Worm (Caenorhabditis elegans) whole organism, late embryonic: ENCODE measurements around the gene atp-2.

ENCODE experiments used
- C38D4.7 ChIP-seq: fragments of 200-800 bp; sonication (Bioruptor generic); optimal IDR thresholded peaks from 2 replicates; lab custom pipeline; 2018; ENCODE audit warnings: mild to moderate bottlenecking, missing genetic modification characterization, moderate library complexity, missing compliant biosample characterization
- F13H6.1 ChIP-seq: sonication (generic microtip); optimal IDR thresholded peaks from 2 replicates; lab custom pipeline; 2016; ENCODE audit warnings: missing genetic modification characterization, missing compliant biosample characterization
- T23F11.4 ChIP-seq: fragments of 200-800 bp; sonication (Bioruptor generic); optimal IDR thresholded peaks from 2 replicates; lab custom pipeline; 2018; ENCODE audit warnings: mild to moderate bottlenecking, missing genetic modification characterization, missing compliant biosample characterization
- ahr-1 ChIP-seq: sonication (generic microtip); optimal IDR thresholded peaks from 2 replicates; lab custom pipeline; 2016; ENCODE audit warnings: missing genetic modification characterization, missing compliant biosample characterization
- ceh-2 ChIP-seq: sonication (generic microtip); optimal IDR thresholded peaks from 2 replicates; lab custom pipeline; 2016; ENCODE audit warnings: missing genotype, missing genetic modification characterization, missing compliant biosample characterization
- ceh-22 ChIP-seq: sonication (generic microtip); optimal IDR thresholded peaks from 2 replicates; lab custom pipeline; 2017; ENCODE audit warnings: missing biosample characterization, missing genetic modification characterization
- ceh-30 ChIP-seq: fragments of 150-350 bp; optimal IDR thresholded peaks from 2 replicates; lab custom pipeline; 2014; ENCODE audit warnings: missing biosample characterization, missing genetic modification characterization
- ceh-31 ChIP-seq: sonication (generic microtip); optimal IDR thresholded peaks from 2 replicates; lab custom pipeline; 2016; ENCODE audit warnings: missing genetic modification characterization, missing compliant biosample characterization
- ceh-45 ChIP-seq: fragments of 200-800 bp; sonication (Bioruptor generic); IDR thresholded peaks from 2 replicates; pipeline ENCODE4 v1.3.6; 2022; ENCODE audit warnings: missing genetic modification reagents, missing genetic modification characterization, missing compliant biosample characterization
- che-1 ChIP-seq: sonication (generic microtip); optimal IDR thresholded peaks from 2 replicates; lab custom pipeline; 2016; ENCODE audit warnings: mild to moderate bottlenecking, missing genetic modification characterization, missing compliant biosample characterization
- dmd-4 ChIP-seq: sonication (generic microtip); optimal IDR thresholded peaks from 2 replicates; lab custom pipeline; 2016; ENCODE audit warnings: borderline replicate concordance, missing genetic modification characterization, missing compliant biosample characterization
- dve-1 ChIP-seq: sonication (generic microtip); optimal IDR thresholded peaks from 2 replicates; lab custom pipeline; 2017; ENCODE audit warnings: antibody characterized with exemption, mild to moderate bottlenecking, missing genetic modification characterization, missing compliant biosample characterization
- elt-4 ChIP-seq: sonication (generic microtip); optimal IDR thresholded peaks from 2 replicates; lab custom pipeline; 2016; ENCODE audit warnings: missing genetic modification characterization, missing compliant biosample characterization
- ets-4 ChIP-seq: sonication (generic microtip); optimal IDR thresholded peaks from 2 replicates; lab custom pipeline; 2016; ENCODE audit warnings: missing genetic modification characterization, missing compliant biosample characterization
- eyg-1 ChIP-seq: sonication (generic microtip); optimal IDR thresholded peaks from 2 replicates; lab custom pipeline; 2016; ENCODE audit warnings: missing genotype, missing genetic modification characterization, missing compliant biosample characterization
- fkh-6 ChIP-seq: sonication (generic microtip); optimal IDR thresholded peaks from 2 replicates; lab custom pipeline; 2016; ENCODE audit warnings: missing genetic modification characterization, missing compliant biosample characterization
- hlh-15 ChIP-seq: sonication (generic microtip); optimal IDR thresholded peaks from 2 replicates; lab custom pipeline; 2016; ENCODE audit warnings: missing genetic modification characterization, missing compliant biosample characterization
- hlh-30 ChIP-seq: sonication (generic microtip); optimal IDR thresholded peaks from 2 replicates; lab custom pipeline; 2017; ENCODE audit warnings: antibody characterized with exemption, missing genetic modification characterization, missing compliant biosample characterization; ENCODE audit not compliant: insufficient read depth
- lin-11 ChIP-seq: fragments of 200-800 bp; sonication (Bioruptor generic); optimal IDR thresholded peaks from 2 replicates; lab custom pipeline; 2018; ENCODE audit warnings: mild to moderate bottlenecking, missing genetic modification characterization, missing compliant biosample characterization
- madf-2 ChIP-seq: sonication (generic microtip); optimal IDR thresholded peaks from 2 replicates; lab custom pipeline; 2017; ENCODE audit warnings: missing genetic modification characterization, missing compliant biosample characterization
- mec-3 ChIP-seq: sonication (generic microtip); optimal IDR thresholded peaks from 2 replicates; lab custom pipeline; 2016; ENCODE audit warnings: borderline replicate concordance, missing genetic modification characterization, missing compliant biosample characterization
- nfya-1 ChIP-seq: sonication (generic microtip); optimal IDR thresholded peaks from 2 replicates; lab custom pipeline; 2017; ENCODE audit warnings: missing genetic modification characterization, mild to moderate bottlenecking, missing compliant biosample characterization, antibody characterized with exemption, moderate library complexity
- npax-4 ChIP-seq: sonication (generic microtip); optimal IDR thresholded peaks from 2 replicates; lab custom pipeline; 2016; ENCODE audit warnings: missing genetic modification characterization, missing compliant biosample characterization
- odd-2 ChIP-seq: sonication (generic microtip); optimal IDR thresholded peaks from 2 replicates; lab custom pipeline; 2017; ENCODE audit warnings: antibody characterized with exemption, mild to moderate bottlenecking, missing genetic modification characterization, missing compliant biosample characterization
- pat-9 ChIP-seq: fragments of 200-800 bp; sonication (Bioruptor generic); optimal IDR thresholded peaks from 2 replicates; lab custom pipeline; 2018; ENCODE audit warnings: mild to moderate bottlenecking, missing genetic modification characterization, moderate library complexity, missing compliant biosample characterization
- pha-2 ChIP-seq: sonication (generic microtip); optimal IDR thresholded peaks from 2 replicates; lab custom pipeline; 2017; ENCODE audit warnings: mild to moderate bottlenecking, missing genetic modification characterization, missing compliant biosample characterization
- pha-4 ChIP-seq: fragments of 150-350 bp; optimal IDR thresholded peaks from 2 replicates; lab custom pipeline; 2018; ENCODE audit warnings: missing biosample characterization, missing genetic modification reagents, missing genetic modification characterization
- ref-2 ChIP-seq: sonication (generic microtip); optimal IDR thresholded peaks from 2 replicates; lab custom pipeline; 2016; ENCODE audit warnings: missing genetic modification characterization, missing compliant biosample characterization
- sdc-2 ChIP-seq: sonication (generic microtip); optimal IDR thresholded peaks from 2 replicates; lab custom pipeline; 2016; ENCODE audit warnings: missing genotype, missing genetic modification characterization, missing compliant biosample characterization
- sox-4 ChIP-seq: sonication (generic microtip); optimal IDR thresholded peaks from 2 replicates; lab custom pipeline; 2017; ENCODE audit warnings: mild to moderate bottlenecking, missing genetic modification characterization, inconsistent platforms, missing compliant biosample characterization
- syd-9 ChIP-seq: sonication (generic microtip); optimal IDR thresholded peaks from 2 replicates; lab custom pipeline; 2016; ENCODE audit warnings: mild to moderate bottlenecking, missing genetic modification characterization, moderate library complexity, missing compliant biosample characterization
- tbx-2 ChIP-seq: sonication (generic microtip); optimal IDR thresholded peaks from 2 replicates; lab custom pipeline; 2016; ENCODE audit warnings: missing genetic modification characterization, missing compliant biosample characterization
- tbx-7 ChIP-seq: sonication (generic microtip); optimal IDR thresholded peaks from 2 replicates; lab custom pipeline; 2016; ENCODE audit warnings: missing genotype, missing genetic modification characterization, missing compliant biosample characterization
- ttx-3 ChIP-seq: sonication (generic microtip); optimal IDR thresholded peaks from 2 replicates; lab custom pipeline; 2016; ENCODE audit warnings: missing genetic modification reagents, missing genetic modification characterization, missing compliant biosample characterization
- unc-3 ChIP-seq, 2 experiments: fragments of 200-800 bp in 1 of 2; sonication (Bioruptor generic) in 1 of 2; sonication (generic microtip) in 1 of 2; conservative IDR thresholded peaks in 1 of 2; optimal IDR thresholded peaks in 1 of 2; 2 replicates each; pipeline versions ENCODE4 v1.3.6 to Lab custom; 2016 to 2022; ENCODE audit warnings: missing compliant biosample characterization in 2 of 2, missing genetic modification characterization in 2 of 2, missing genetic modification reagents in 1 of 2
- unc-42 ChIP-seq: sonication (generic microtip); optimal IDR thresholded peaks from 2 replicates; lab custom pipeline; 2016; ENCODE audit warnings: missing genotype, missing genetic modification characterization, missing compliant biosample characterization
- unc-86 ChIP-seq: sonication (generic microtip); optimal IDR thresholded peaks from 2 replicates; lab custom pipeline; 2016; ENCODE audit warnings: missing genetic modification characterization, missing compliant biosample characterization

The atp-2 gene

ce11 chrIII:5211137-5211648 is 17.0 kb upstream of the atp-2 start (continued):
- TF ChIP-seq ref-2 (tag; lab: Kevin White, UChicago), result peak; percentile 83
- TF ChIP-seq che-1 (tag; lab: Kevin White, UChicago), result peak; percentile 69
- peak; percentile 62 for TF ChIP-seq fkh-6 (tag; lab: Kevin White, UChicago)
- peak; percentile 25 for TF ChIP-seq dve-1 (tag; lab: Kevin White, UChicago)
- TF ChIP-seq eyg-1 (tag; lab: Kevin White, UChicago), result peak; percentile 46
- peak; percentile 63 for TF ChIP-seq sox-4

ce11 chrIII:5214162-5214561 is 14.1 kb upstream of the atp-2 start:
- TF ChIP-seq ets-4 (tag; lab: Kevin White, UChicago), result no peak
- no peak for TF ChIP-seq tbx-7 (tag; lab: Kevin White, UChicago)
- no peak for TF ChIP-seq F13H6.1
- no peak for TF ChIP-seq ceh-30
- TF ChIP-seq T23F11.4, result no peak
- TF ChIP-seq dmd-4 (tag; lab: Kevin White, UChicago), result no peak
- no peak for TF ChIP-seq unc-42 (tag; lab: Kevin White, UChicago)
- TF ChIP-seq tbx-2, result no peak
- no peak for TF ChIP-seq elt-4 (tag; lab: Kevin White, UChicago)
- no peak for TF ChIP-seq hlh-15 (tag; lab: Kevin White, UChicago)
- no peak for TF ChIP-seq hlh-30 (tag; lab: Kevin White, UChicago)

DNA sequence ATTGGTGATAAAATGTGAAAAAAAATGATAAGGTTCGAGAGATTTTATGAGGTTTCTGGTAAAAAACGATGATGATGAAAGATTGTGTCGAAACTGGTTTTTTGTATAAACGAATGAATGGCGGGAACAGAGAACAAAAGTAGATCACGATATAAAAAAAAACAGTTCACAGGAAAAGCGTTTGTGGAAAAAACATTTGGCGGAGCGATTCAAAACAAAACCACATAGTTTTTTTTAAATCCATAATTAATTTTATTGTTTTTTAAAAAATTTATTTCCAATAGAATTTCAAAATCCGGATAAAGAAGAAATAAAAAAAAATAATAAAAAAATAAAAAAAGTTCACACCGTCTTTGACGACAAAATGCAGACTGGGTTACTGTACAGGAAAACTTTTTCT is 12.8 kb upstream of the atp-2 start, which contains the start of gene ZC155.4:
Gene ZC155.4 (minus strand): TSS at position 101 of the 400 bp plus-strand sequence.
- no peak for TF ChIP-seq ceh-31
- TF ChIP-seq unc-86 (tag; lab: Kevin White, UChicago), result no peak
- no peak for TF ChIP-seq ttx-3 (tag; lab: Kevin White, UChicago)
- TF ChIP-seq odd-2 (tag; lab: Kevin White, UChicago), result no peak
- TF ChIP-seq unc-42 (tag; lab: Kevin White, UChicago), result no peak
- no peak for TF ChIP-seq C38D4.7 (GFP tag; lab: Kevin White, UChicago)

DNA sequence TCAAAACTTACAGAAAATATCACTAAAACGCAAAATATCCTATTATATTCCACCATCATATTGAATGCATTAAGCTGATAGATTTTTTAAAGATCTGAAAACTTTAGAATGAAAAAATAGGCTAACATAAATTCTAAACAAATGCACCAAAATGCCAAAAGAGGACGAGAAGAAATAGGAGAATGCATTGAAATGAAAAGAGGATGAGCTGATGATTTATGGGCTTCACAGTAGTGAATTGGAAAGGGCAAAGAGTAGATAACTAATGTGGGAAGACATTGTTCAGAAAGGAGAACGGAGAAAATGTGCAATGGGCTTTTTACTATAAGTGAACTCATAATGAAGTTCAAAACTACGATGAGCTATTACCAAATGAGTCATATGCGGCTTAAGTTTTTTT is 10.7 kb upstream of the atp-2 start, which contains the start of gene cutl-19:
Gene cutl-19 (minus strand): TSS at position 101 of the 400 bp plus-strand sequence.
- no peak for TF ChIP-seq madf-2 (tag; lab: Kevin White, UChicago)
- TF ChIP-seq mec-3, result no peak
- TF ChIP-seq T23F11.4, result no peak
- TF ChIP-seq ttx-3 (tag; lab: Kevin White, UChicago), result no peak
- TF ChIP-seq ceh-2 (tag; lab: Kevin White, UChicago), result no peak
- no peak for TF ChIP-seq nfya-1 (tag; lab: Kevin White, UChicago)
- TF ChIP-seq lin-11, result no peak
- TF ChIP-seq pat-9, result no peak
- no peak for TF ChIP-seq dve-1 (tag; lab: Kevin White, UChicago)
- TF ChIP-seq, all 69 proteins: peak for 0

DNA sequence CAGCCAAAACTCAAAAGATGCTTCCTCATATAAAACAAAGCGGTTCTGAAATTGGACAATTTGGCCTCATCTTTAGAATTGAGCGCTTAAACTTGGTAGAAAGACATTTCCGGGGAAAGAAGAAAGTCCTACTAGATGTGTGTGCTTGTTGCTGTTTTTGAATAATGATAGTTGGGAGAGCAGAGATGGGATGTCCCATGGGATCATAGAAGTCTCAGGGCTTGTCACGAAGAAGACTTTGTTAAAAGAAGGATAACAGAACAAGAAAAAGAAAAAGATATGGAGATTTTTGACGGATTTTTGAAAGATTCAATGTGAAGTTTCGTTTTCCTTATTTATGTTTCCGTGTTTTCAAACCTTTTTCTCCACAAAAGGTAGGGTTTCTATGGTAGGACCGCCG is 9.5 kb upstream of the atp-2 start, which contains the start of gene ZC155.2:
Gene ZC155.2 (plus strand): TSS at position 301 of the 400 bp plus-strand sequence.
- TF ChIP-seq ahr-1 (tag; lab: Kevin White, UChicago) (no peak), unc-3 (GFP tag; conservative IDR thresholded peaks at IDR 0.05; lab: Robert Waterston, UW) (no peak), unc-3 (tag; optimal IDR thresholded peaks at IDR 0.05; lab: Kevin White, UChicago) (peak; percentile 33), dmd-4 (tag; lab: Kevin White, UChicago) (no peak)
- TF ChIP-seq, all 69 proteins: peak for 1

ce11 chrIII:5221820-5222219 is 6.4 kb upstream of the atp-2 start:
- TF ChIP-seq pha-4 (tag; lab: Kevin White, UChicago) (no peak), npax-4 (tag; lab: Kevin White, UChicago) (no peak), sdc-2 (tag; lab: Kevin White, UChicago) (no peak), ceh-22 (no peak), C38D4.7 (GFP tag; lab: Kevin White, UChicago) (no peak), pha-2 (tag; lab: Kevin White, UChicago) (no peak), dve-1 (tag; lab: Kevin White, UChicago) (no peak), ceh-45 (GFP tag; lab: Robert Waterston, UW) (no peak), syd-9 (tag; lab: Kevin White, UChicago) (no peak)
